Worm (Caenorhabditis elegans) whole organism, L4 larva: ENCODE results near the gene R07B7.9.

Experiments
- F37D6.2 ChIP-seq: sonication (generic microtip); optimal IDR thresholded peaks from 2 replicates; lab custom pipeline; 2016; ENCODE audit warnings: mild to moderate bottlenecking, missing genetic modification characterization, missing compliant biosample characterization
- F44E2.7 ChIP-seq: fragments of 200-800 bp; sonication (Bioruptor generic); IDR thresholded peaks from 2 replicates; pipeline ENCODE4 v2.1.2; 2022; ENCODE audit warnings: missing genetic modification characterization, missing compliant biosample characterization
- F49E8.2 ChIP-seq: sonication (generic microtip); optimal IDR thresholded peaks from 2 replicates; lab custom pipeline; 2016; ENCODE audit warnings: missing compliant biosample characterization, mild to moderate bottlenecking, missing genetic modification characterization, borderline replicate concordance
- R02D3.7 ChIP-seq: fragments of 150-350 bp; sonication (generic microtip); optimal IDR thresholded peaks from 3 replicates; lab custom pipeline; 2014; ENCODE audit warnings: missing biosample characterization, missing genetic modification characterization
- T26A8.4 ChIP-seq: fragments of 200-800 bp; sonication (Bioruptor generic); IDR thresholded peaks from 2 replicates; pipeline ENCODE4 v1.3.6; 2022; ENCODE audit warnings: missing genetic modification characterization, missing compliant biosample characterization
- Y48G9A.11 ChIP-seq: fragments of 200-800 bp; sonication (Bioruptor generic); IDR thresholded peaks from 2 replicates; pipeline ENCODE4 v1.3.6; 2022; ENCODE audit warnings: missing genetic modification reagents, missing genetic modification characterization, missing compliant biosample characterization
- ZK337.2 ChIP-seq: fragments of 200-800 bp; sonication (Bioruptor generic); IDR thresholded peaks from 2 replicates; pipeline ENCODE4 v1.3.6; 2022; ENCODE audit warnings: missing genetic modification reagents, missing genetic modification characterization, missing compliant biosample characterization
- ZK546.5 ChIP-seq, 2 experiments: sonication (generic microtip); optimal IDR thresholded peaks; 2 replicates each; lab custom pipeline; 2017; ENCODE audit warnings: missing biosample characterization in 2 of 2, missing genetic modification characterization in 2 of 2
- aha-1 ChIP-seq: fragments of 150-350 bp; peaks from one replicate; lab custom pipeline; 2014; ENCODE audit warnings: missing biosample characterization, missing genetic modification characterization
- aly-2 ChIP-seq: sonication (generic microtip); optimal IDR thresholded peaks from 2 replicates; lab custom pipeline; 2018; ENCODE audit warnings: missing biosample characterization, missing genetic modification characterization
- ceh-20 ChIP-seq: fragments of 200-800 bp; sonication (Bioruptor generic); IDR thresholded peaks from 2 replicates; pipeline ENCODE4 v1.3.6; 2022; ENCODE audit warnings: missing genetic modification reagents, missing genetic modification characterization, missing compliant biosample characterization
- ceh-28 ChIP-seq: fragments of 150-350 bp; optimal IDR thresholded peaks from 2 replicates; lab custom pipeline; 2014; ENCODE audit warnings: missing biosample characterization, missing genetic modification reagents, missing genetic modification characterization
- ceh-62 ChIP-seq: sonication (generic microtip); optimal IDR thresholded peaks from 2 replicates; lab custom pipeline; 2017; ENCODE audit warnings: missing biosample characterization, missing genetic modification characterization
- ceh-82 ChIP-seq: sonication (generic microtip); optimal IDR thresholded peaks from 2 replicates; lab custom pipeline; 2017; ENCODE audit warnings: missing biosample characterization, missing genetic modification characterization
- ctbp-1 ChIP-seq: fragments of 200-800 bp; sonication (Bioruptor generic); IDR thresholded peaks from 2 replicates; pipeline ENCODE4 v1.3.6; 2022; ENCODE audit warnings: missing genetic modification reagents, missing genetic modification characterization, missing compliant biosample characterization
- daf-12 ChIP-seq: fragments of 150-350 bp; optimal IDR thresholded peaks from 2 replicates; lab custom pipeline; 2014; ENCODE audit warnings: missing biosample characterization, missing genetic modification reagents, missing genetic modification characterization
- daf-8 ChIP-seq: fragments of 200-800 bp; sonication (Bioruptor generic); IDR thresholded peaks from 2 replicates; pipeline ENCODE4 v1.3.6; 2022; ENCODE audit warnings: missing genetic modification characterization, missing compliant biosample characterization
- dmd-6 ChIP-seq: fragments of 200-800 bp; sonication (Bioruptor generic); IDR thresholded peaks from 2 replicates; pipeline ENCODE4 v1.3.6; 2022; ENCODE audit warnings: missing genetic modification reagents, missing genetic modification characterization, missing compliant biosample characterization
- dve-1 ChIP-seq: sonication (generic microtip); optimal IDR thresholded peaks from 2 replicates; lab custom pipeline; 2017; ENCODE audit warnings: antibody characterized with exemption, mild to moderate bottlenecking, missing genetic modification characterization, missing compliant biosample characterization; ENCODE audit not compliant: insufficient read depth
- egl-27 ChIP-seq: sonication (generic microtip); optimal IDR thresholded peaks from 3 replicates; lab custom pipeline; 2017; ENCODE audit warnings: missing biosample characterization, missing genetic modification reagents, missing genetic modification characterization
- hif-1 ChIP-seq, 2 experiments: sonication (generic microtip); optimal IDR thresholded peaks; 2 replicates each; lab custom pipeline; 2016 to 2017; ENCODE audit warnings: missing compliant biosample characterization in 2 of 2, missing genetic modification characterization in 2 of 2, missing genetic modification reagents in 2 of 2, missing genotype in 2 of 2, mild to moderate bottlenecking in 1 of 2
- hlh-30 ChIP-seq: sonication (generic microtip); optimal IDR thresholded peaks from 2 replicates; lab custom pipeline; 2017; ENCODE audit warnings: antibody characterized with exemption, mild to moderate bottlenecking, missing genetic modification characterization, missing compliant biosample characterization; ENCODE audit not compliant: insufficient read depth
- hmg-1.1 ChIP-seq: fragments of 200-800 bp; sonication (Bioruptor generic); IDR thresholded peaks from 2 replicates; pipeline ENCODE4 v1.3.6; 2022; ENCODE audit warnings: missing genetic modification reagents, missing genetic modification characterization, missing compliant biosample characterization
- lim-7 ChIP-seq: fragments of 200-800 bp; sonication (Bioruptor generic); IDR thresholded peaks from 2 replicates; pipeline ENCODE4 v1.3.6; 2022; ENCODE audit warnings: missing genetic modification characterization, missing compliant biosample characterization
- lin-1 ChIP-seq: fragments of 200-800 bp; sonication (Bioruptor generic); IDR thresholded peaks from 2 replicates; pipeline ENCODE4 v1.3.6; 2022; ENCODE audit warnings: missing genetic modification reagents, missing genetic modification characterization, missing compliant biosample characterization
- lin-38 ChIP-seq: fragments of 200-800 bp; sonication (Bioruptor generic); IDR thresholded peaks from 2 replicates; pipeline ENCODE4 v1.3.6; 2022; ENCODE audit warnings: missing genetic modification reagents, missing genetic modification characterization, missing compliant biosample characterization
- lin-39 ChIP-seq: fragments of 150-350 bp; optimal IDR thresholded peaks from 2 replicates; lab custom pipeline; 2014; ENCODE audit warnings: missing biosample characterization, missing genetic modification reagents, missing genetic modification characterization
- madf-9 ChIP-seq: fragments of 200-800 bp; sonication (Bioruptor generic); conservative IDR thresholded peaks from 2 replicates; pipeline ENCODE4 v1.3.6; 2022; ENCODE audit warnings: missing genetic modification reagents, missing genetic modification characterization, missing compliant biosample characterization
- mdl-1 ChIP-seq, 2 experiments: fragments of 150-350 bp in 1 of 2; sonication (generic microtip) in 1 of 2; optimal IDR thresholded peaks; 2 replicates each; lab custom pipeline; 2014 to 2017; ENCODE audit warnings: missing biosample characterization in 2 of 2, missing genetic modification characterization in 2 of 2
- mep-1 ChIP-seq: fragments of 150-350 bp; sonication (generic microtip); optimal IDR thresholded peaks from 3 replicates; lab custom pipeline; 2014; ENCODE audit warnings: missing biosample characterization, missing genetic modification characterization
- mxl-3 ChIP-seq: fragments of 200-800 bp; sonication (Bioruptor generic); optimal IDR thresholded peaks from 2 replicates; lab custom pipeline; 2018; ENCODE audit warnings: mild to moderate bottlenecking, missing genetic modification characterization, missing compliant biosample characterization
- nhr-111 ChIP-seq: fragments of 200-800 bp; sonication (Bioruptor generic); optimal IDR thresholded peaks from 2 replicates; lab custom pipeline; 2018; ENCODE audit warnings: mild to moderate bottlenecking, missing genetic modification characterization, missing compliant biosample characterization
- nhr-28 ChIP-seq: fragments of 150-350 bp; optimal IDR thresholded peaks from 2 replicates; lab custom pipeline; 2014; ENCODE audit warnings: missing biosample characterization, missing genetic modification characterization
- nhr-41 ChIP-seq: fragments of 200-800 bp; sonication (Bioruptor generic); IDR thresholded peaks from 2 replicates; pipeline ENCODE4 v1.3.6; 2022; ENCODE audit warnings: missing genetic modification reagents, missing genetic modification characterization, missing compliant biosample characterization
- nhr-48 ChIP-seq: sonication (generic microtip); optimal IDR thresholded peaks from 2 replicates; lab custom pipeline; 2016; ENCODE audit warnings: mild to moderate bottlenecking, missing genetic modification characterization, missing compliant biosample characterization
- nhr-6 ChIP-seq: fragments of 150-350 bp; optimal IDR thresholded peaks from 2 replicates; lab custom pipeline; 2014; ENCODE audit warnings: missing biosample characterization, missing genetic modification characterization
- nhr-77 ChIP-seq: fragments of 150-350 bp; optimal IDR thresholded peaks from 2 replicates; lab custom pipeline; 2014; ENCODE audit warnings: missing biosample characterization, missing genetic modification characterization
- php-3 ChIP-seq: fragments of 200-800 bp; sonication (Bioruptor generic); IDR thresholded peaks from 2 replicates; pipeline ENCODE4 v1.3.6; 2022; ENCODE audit warnings: missing genetic modification reagents, missing genetic modification characterization, missing compliant biosample characterization
- pqm-1 ChIP-seq: sonication (generic microtip); optimal IDR thresholded peaks from 2 replicates; lab custom pipeline; 2017; ENCODE audit warnings: missing biosample characterization, missing genetic modification characterization
- rbr-2 ChIP-seq: sonication (generic microtip); optimal IDR thresholded peaks from 2 replicates; lab custom pipeline; 2016; ENCODE audit warnings: missing genotype, missing genetic modification characterization, missing compliant biosample characterization
- snpc-1.2 ChIP-seq: fragments of 200-800 bp; sonication (Bioruptor generic); IDR thresholded peaks from 2 replicates; pipeline ENCODE4 v1.3.6; 2022; ENCODE audit warnings: missing genetic modification reagents, missing genetic modification characterization, missing compliant biosample characterization
- spr-3 ChIP-seq: fragments of 200-800 bp; sonication (Bioruptor generic); optimal IDR thresholded peaks from 2 replicates; lab custom pipeline; 2018; ENCODE audit warnings: mild to moderate bottlenecking, missing genetic modification characterization, missing compliant biosample characterization
- tra-1 ChIP-seq: fragments of 200-800 bp; sonication (Bioruptor generic); IDR thresholded peaks from 2 replicates; pipeline ENCODE4 v1.3.6; 2022; ENCODE audit warnings: missing genetic modification reagents, missing genetic modification characterization, missing compliant biosample characterization
- unc-130 ChIP-seq: sonication (generic microtip); optimal IDR thresholded peaks from 2 replicates; lab custom pipeline; 2016; ENCODE audit warnings: missing genetic modification reagents, missing genetic modification characterization, missing compliant biosample characterization
- zag-1 ChIP-seq: fragments of 150-350 bp; optimal IDR thresholded peaks from 2 replicates; lab custom pipeline; 2014; ENCODE audit warnings: missing biosample characterization, missing genetic modification characterization
- zfp-2 ChIP-seq: sonication (generic microtip); optimal IDR thresholded peaks from 2 replicates; lab custom pipeline; 2016; ENCODE audit warnings: mild to moderate bottlenecking, missing genetic modification characterization, missing compliant biosample characterization
- zfp-3 ChIP-seq: fragments of 200-800 bp; sonication (Bioruptor generic); conservative IDR thresholded peaks from 2 replicates; pipeline ENCODE4 v1.3.6; 2022; ENCODE audit warnings: missing genetic modification reagents, missing genetic modification characterization, missing compliant biosample characterization
- zip-2 ChIP-seq: fragments of 150-350 bp; optimal IDR thresholded peaks from 2 replicates; lab custom pipeline; 2014; ENCODE audit warnings: missing biosample characterization, missing genetic modification characterization
- ztf-11 ChIP-seq: fragments of 150-350 bp; optimal IDR thresholded peaks from 2 replicates; lab custom pipeline; 2014; ENCODE audit warnings: missing biosample characterization, missing genetic modification characterization

Gene R07B7.9

ce11 chrV:12114693-12115092, 34.5 kb upstream of the R07B7.9 start, which contains the start of gene spin-1 (continued):
- TF ChIP-seq hmg-1.1 (GFP tag; lab: Robert Waterston, UW): no peak
- TF ChIP-seq, all 104 proteins: peak for 0

ce11 chrV:12113726-12114125, 33.6 kb upstream of the R07B7.9 start:
- peak; percentile 3 for TF ChIP-seq nhr-77 (tag; lab: Kevin White, UChicago)
- no peak for TF ChIP-seq nhr-6 (tag; lab: Kevin White, UChicago)
- TF ChIP-seq dmd-6: peak; percentile 54
- TF ChIP-seq nhr-28 (tag; lab: Kevin White, UChicago): peak; percentile 91
- no peak for TF ChIP-seq F37D6.2 (tag; lab: Kevin White, UChicago)
- peak in 1 of 2 experiments; percentile 13 for TF ChIP-seq mdl-1 (tag; optimal IDR thresholded peaks at IDR 0.05; lab: Kevin White, UChicago)
- TF ChIP-seq lin-38 (GFP tag; lab: Robert Waterston, UW): no peak
- TF ChIP-seq aha-1 (tag; lab: Kevin White, UChicago): peak; percentile 30
- no peak for TF ChIP-seq zfp-3 (GFP tag; lab: Robert Waterston, UW)
- no peak for TF ChIP-seq ztf-11 (tag; lab: Kevin White, UChicago)
- peak; percentile 85 for TF ChIP-seq pqm-1
- TF ChIP-seq lin-39 (tag; lab: Kevin White, UChicago): no peak
- no peak for TF ChIP-seq ZK546.5 (tag; optimal IDR thresholded peaks at IDR 0.05; lab: Kevin White, UChicago)
- no peak for TF ChIP-seq T26A8.4
- peak; percentile 66 for TF ChIP-seq mxl-3 (GFP tag; lab: Kevin White, UChicago)
- TF ChIP-seq madf-9 (GFP tag; lab: Robert Waterston, UW): no peak
- TF ChIP-seq, all 104 proteins: peak for 7

- TF ChIP-seq dve-1 (no peak), nhr-41 (GFP tag; lab: Robert Waterston, UW) (no peak), daf-8 (GFP tag; lab: Robert Waterston, UW) (no peak), zfp-2 (tag; lab: Kevin White, UChicago) (no peak), lim-7 (no peak), F44E2.7 (GFP tag; lab: Robert Waterston, UW) (no peak), ceh-28 (tag; lab: Kevin White, UChicago) (no peak), aha-1 (tag; lab: Kevin White, UChicago) (peak; percentile 23), nhr-48 (tag; lab: Kevin White, UChicago) (no peak), tra-1 (GFP tag; lab: Robert Waterston, UW) (no peak), ctbp-1 (GFP tag; lab: Robert Waterston, UW) (no peak), mep-1 (no peak), nhr-111 (no peak), ceh-82 (no peak), hif-1 (tag; optimal IDR thresholded peaks at IDR 0.05; lab: Kevin White, UChicago) (no peak), lin-1 (GFP tag; lab: Robert Waterston, UW) (no peak), rbr-2 (no peak), nhr-28 (tag; lab: Kevin White, UChicago) (peak; percentile 46), egl-27 (tag; lab: Kevin White, UChicago) (no peak), F49E8.2 (no peak), zag-1 (tag; lab: Kevin White, UChicago) (no peak), hlh-30 (tag; lab: Kevin White, UChicago) (peak; percentile 56), ZK337.2 (GFP tag; lab: Robert Waterston, UW) (no peak), R02D3.7 (tag; lab: Kevin White, UChicago) (no peak), Y48G9A.11 (GFP tag; lab: Robert Waterston, UW) (no peak), ceh-62 (tag; lab: Kevin White, UChicago) (no peak), zip-2 (tag; lab: Kevin White, UChicago) (no peak), unc-130 (GFP tag; lab: Kevin White, UChicago) (no peak), nhr-6 (tag; lab: Kevin White, UChicago) (peak; percentile 53), daf-12 (tag; lab: Kevin White, UChicago) (no peak), ceh-20 (GFP tag; lab: Robert Waterston, UW) (no peak), zfp-3 (GFP tag; lab: Robert Waterston, UW) (no peak), pqm-1 (no peak), aly-2 (no peak), snpc-1.2 (GFP tag; lab: Robert Waterston, UW) (no peak), spr-3 (GFP tag; lab: Kevin White, UChicago) (no peak), php-3 (GFP tag; lab: Robert Waterston, UW) (no peak)
Measured at ce11 chrV:12111452-12111851, 31.3 kb upstream of the R07B7.9 start, which contains the start of gene lhpp-1. Gene lhpp-1 (minus strand): TSS chrV:12111805.
